Fruit fly (Drosophila melanogaster) whole organism, embryonic: ENCODE measurements around the gene ABCB7.
A peak's percentile ranks its signal among the peaks of the same experiment; 100 is the strongest.

Source experiments
- ATbp ChIP-seq: fragments of 200-800 bp; sonication (Bioruptor generic); optimal IDR thresholded peaks from 2 replicates; lab custom pipeline; 2017; ENCODE audit warnings: missing biosample characterization, mild to moderate bottlenecking, missing genetic modification characterization, missing genetic modification reagents
- Atf3 ChIP-seq: fragments of 200-800 bp; sonication (Bioruptor generic); optimal IDR thresholded peaks from 3 replicates; lab custom pipeline; 2016; ENCODE audit warnings: missing biosample characterization, missing genetic modification characterization
- CG10543 ChIP-seq: fragments of 200-800 bp; sonication (Bioruptor generic); optimal IDR thresholded peaks from 3 replicates; lab custom pipeline; 2017; ENCODE audit warnings: missing biosample characterization, mild to moderate bottlenecking, missing genetic modification characterization, moderate library complexity
- CG11093 ChIP-seq: fragments of 200-800 bp; sonication (Bioruptor generic); IDR thresholded peaks from 3 replicates; pipeline ENCODE4 v1.3.6; 2022; ENCODE audit warnings: missing biosample characterization, missing genetic modification characterization
- CG12219 ChIP-seq: fragments of 200-800 bp; sonication (Bioruptor generic); optimal IDR thresholded peaks from 3 replicates; lab custom pipeline; 2018; ENCODE audit warnings: missing biosample characterization, mild to moderate bottlenecking, missing genetic modification characterization
- CG13287 ChIP-seq: fragments of 200-800 bp; sonication (Bioruptor generic); IDR thresholded peaks from 2 replicates; pipeline ENCODE4 v1.3.6; 2022; ENCODE audit warnings: missing biosample characterization, missing genetic modification characterization; ENCODE audit not compliant: partially characterized antibody
- CG13624 ChIP-seq: fragments of 200-800 bp; sonication (Bioruptor generic); optimal IDR thresholded peaks from 2 replicates; lab custom pipeline; 2016; ENCODE audit warnings: missing biosample characterization, missing genetic modification characterization
- CG14441 ChIP-seq: fragments of 200-800 bp; sonication (Bioruptor generic); IDR thresholded peaks from 2 replicates; pipeline ENCODE4 v1.3.6; 2022; ENCODE audit warnings: missing biosample characterization, missing genetic modification characterization
- CG14710 ChIP-seq: fragments of 200-800 bp; sonication (Bioruptor generic); optimal IDR thresholded peaks from 3 replicates; lab custom pipeline; 2019; ENCODE audit warnings: missing biosample characterization, mild to moderate bottlenecking, missing genetic modification characterization, moderate library complexity
- CG1603 ChIP-seq: fragments of 200-800 bp; sonication (Bioruptor generic); optimal IDR thresholded peaks from 2 replicates; lab custom pipeline; 2019; ENCODE audit warnings: missing biosample characterization, mild to moderate bottlenecking, missing genetic modification characterization, moderate library complexity
- CG17186 ChIP-seq: fragments of 200-800 bp; sonication (Bioruptor generic); optimal IDR thresholded peaks from 3 replicates; lab custom pipeline; 2017; ENCODE audit warnings: missing biosample characterization, missing genetic modification reagents, missing genetic modification characterization
- CG17359 ChIP-seq: fragments of 200-800 bp; sonication (Bioruptor generic); optimal IDR thresholded peaks from 3 replicates; lab custom pipeline; 2018; ENCODE audit warnings: missing biosample characterization, mild to moderate bottlenecking, missing genetic modification characterization, moderate library complexity
- CG17612 ChIP-seq: fragments of 200-800 bp; sonication (Bioruptor generic); IDR thresholded peaks from 2 replicates; pipeline ENCODE4 v1.3.6; 2022; ENCODE audit warnings: missing biosample characterization, missing genetic modification characterization
- CG2678 ChIP-seq: fragments of 200-800 bp; sonication (Bioruptor generic); optimal IDR thresholded peaks from 3 replicates; lab custom pipeline; 2019; ENCODE audit warnings: missing biosample characterization, mild to moderate bottlenecking, missing genetic modification characterization, moderate library complexity
- CG30431 ChIP-seq: fragments of 200-800 bp; sonication (Bioruptor generic); optimal IDR thresholded peaks from 2 replicates; lab custom pipeline; 2017; ENCODE audit warnings: missing biosample characterization, missing genetic modification characterization
- CG4404 ChIP-seq: fragments of 200-800 bp; sonication (Bioruptor generic); IDR thresholded peaks from 2 replicates; pipeline ENCODE4 v1.3.6; 2022; ENCODE audit warnings: missing biosample characterization, missing genetic modification characterization
- CG4730 ChIP-seq: fragments of 200-800 bp; sonication (Bioruptor generic); IDR thresholded peaks from 2 replicates; pipeline ENCODE4 v1.3.6; 2022; ENCODE audit warnings: missing biosample characterization, missing genetic modification characterization
- CG4820 ChIP-seq: fragments of 200-800 bp; sonication (Bioruptor generic); optimal IDR thresholded peaks from 3 replicates; lab custom pipeline; 2016; ENCODE audit warnings: missing biosample characterization, missing genetic modification characterization
- CG5245 ChIP-seq: fragments of 200-800 bp; sonication (Bioruptor generic); optimal IDR thresholded peaks from 3 replicates; lab custom pipeline; 2016; ENCODE audit warnings: missing biosample characterization, missing genetic modification characterization
- CG6689 ChIP-seq: fragments of 200-800 bp; sonication (Bioruptor generic); IDR thresholded peaks from 2 replicates; pipeline ENCODE4 v1.3.6; 2022; ENCODE audit warnings: missing biosample characterization, missing genetic modification characterization
- CG7963 ChIP-seq: fragments of 200-800 bp; sonication (Bioruptor generic); IDR thresholded peaks from 3 replicates; pipeline ENCODE4 v1.3.6; 2022; ENCODE audit warnings: missing biosample characterization, missing genetic modification characterization; ENCODE audit not compliant: partially characterized antibody
- CG8388 ChIP-seq: fragments of 200-800 bp; sonication (Bioruptor generic); optimal IDR thresholded peaks from 2 replicates; lab custom pipeline; 2019; ENCODE audit warnings: missing biosample characterization, mild to moderate bottlenecking, missing genetic modification characterization, moderate library complexity
- CG9817 ChIP-seq: fragments of 200-800 bp; sonication (Bioruptor generic); optimal IDR thresholded peaks from 2 replicates; lab custom pipeline; 2018; ENCODE audit warnings: missing biosample characterization, mild to moderate bottlenecking, missing genetic modification characterization, moderate library complexity
- Doc3 ChIP-seq: fragments of 200-800 bp; sonication (Bioruptor generic); IDR thresholded peaks from 3 replicates; pipeline ENCODE4 v1.3.6; 2022; ENCODE audit warnings: missing biosample characterization, missing genetic modification characterization; ENCODE audit not compliant: partially characterized antibody
- Dp ChIP-seq: fragments of 200-800 bp; sonication (Bioruptor generic); optimal IDR thresholded peaks from 2 replicates; lab custom pipeline; 2018; ENCODE audit warnings: missing biosample characterization, mild to moderate bottlenecking, missing genetic modification characterization, moderate library complexity
- E2f1 ChIP-seq: fragments of 200-800 bp; sonication (Bioruptor generic); IDR thresholded peaks from 2 replicates; pipeline ENCODE4 v1.3.6; 2022; ENCODE audit warnings: missing biosample characterization, missing genetic modification characterization
- Eip74EF ChIP-seq, 2 experiments: fragments of 200-800 bp in 1 of 2; fragments of >200 bp in 1 of 2; sonication (Bioruptor generic) in 1 of 2; optimal IDR thresholded peaks; 2 replicates each; lab custom pipeline; 2017 to 2019; ENCODE audit warnings: missing biosample characterization in 2 of 2, missing genetic modification characterization in 2 of 2, mild to moderate bottlenecking in 1 of 2, moderate library complexity in 1 of 2
- Fer2 ChIP-seq: fragments of 200-800 bp; sonication (Bioruptor generic); optimal IDR thresholded peaks from 2 replicates; lab custom pipeline; 2018; ENCODE audit warnings: missing biosample characterization, mild to moderate bottlenecking, missing genetic modification characterization, moderate library complexity
- Gug ChIP-seq: fragments of 200-800 bp; sonication (Bioruptor generic); IDR thresholded peaks from 4 replicates; pipeline ENCODE4 v1.3.6; 2022; ENCODE audit warnings: missing biosample characterization, missing genetic modification characterization
- H2.0 ChIP-seq: fragments of 200-800 bp; sonication (Bioruptor generic); IDR thresholded peaks from 2 replicates; pipeline ENCODE4 v1.3.6; 2022; ENCODE audit warnings: missing biosample characterization, missing genetic modification characterization
- HLH3B ChIP-seq: fragments of 200-800 bp; sonication (Bioruptor generic); IDR thresholded peaks from 2 replicates; pipeline ENCODE4 v1.3.6; 2022; ENCODE audit warnings: missing biosample characterization, missing genetic modification characterization
- Hey ChIP-seq: fragments of 200-800 bp; sonication (Bioruptor generic); optimal IDR thresholded peaks from 3 replicates; lab custom pipeline; 2018; ENCODE audit warnings: missing biosample characterization, mild to moderate bottlenecking, missing genetic modification characterization
- Hr51 ChIP-seq, 2 experiments: fragments of 200-800 bp; sonication (Bioruptor generic); optimal IDR thresholded peaks; 2 replicates in 1 of 2; 3 replicates in 1 of 2; lab custom pipeline; 2016 to 2018; ENCODE audit warnings: missing biosample characterization in 2 of 2, missing genetic modification characterization in 2 of 2, mild to moderate bottlenecking in 1 of 2, moderate library complexity in 1 of 2
- MBD-R2 ChIP-seq: fragments of 200-800 bp; sonication (Bioruptor generic); IDR thresholded peaks from 2 replicates; pipeline ENCODE4 v1.3.6; 2022; ENCODE audit warnings: missing biosample characterization, missing genetic modification characterization
- Max ChIP-seq: fragments of 200-800 bp; sonication (Bioruptor generic); optimal IDR thresholded peaks from 2 replicates; lab custom pipeline; 2016; ENCODE audit warnings: missing biosample characterization, mild to moderate bottlenecking, missing genetic modification characterization
- Oli ChIP-seq: fragments of 200-800 bp; sonication (Bioruptor generic); optimal IDR thresholded peaks from 2 replicates; lab custom pipeline; 2018; ENCODE audit warnings: missing biosample characterization, mild to moderate bottlenecking, missing genetic modification characterization, moderate library complexity
- Ravus ChIP-seq: fragments of 200-800 bp; sonication (Bioruptor generic); IDR thresholded peaks from 2 replicates; pipeline ENCODE4 v1.3.6; 2022; ENCODE audit warnings: missing biosample characterization, missing genetic modification characterization
- Sox102F ChIP-seq: fragments of 200-800 bp; sonication (Bioruptor generic); optimal IDR thresholded peaks from 2 replicates; lab custom pipeline; 2018; ENCODE audit warnings: missing biosample characterization, mild to moderate bottlenecking, missing genetic modification characterization, moderate library complexity
- Sry-δ ChIP-seq: fragments of 200-800 bp; sonication (Bioruptor generic); optimal IDR thresholded peaks from 2 replicates; lab custom pipeline; 2016; ENCODE audit warnings: missing biosample characterization, missing genetic modification characterization
- Usf ChIP-seq: fragments of 200-800 bp; sonication (Bioruptor generic); optimal IDR thresholded peaks from 2 replicates; lab custom pipeline; 2017; ENCODE audit warnings: missing genotype, missing biosample characterization, missing genetic modification characterization
- bowl ChIP-seq: fragments of 200-800 bp; sonication (Bioruptor generic); IDR thresholded peaks from 2 replicates; pipeline ENCODE4 v1.3.6; 2022; ENCODE audit warnings: missing biosample characterization, missing genetic modification characterization
- corto ChIP-seq: fragments of 200-800 bp; sonication (Bioruptor generic); optimal IDR thresholded peaks from 2 replicates; lab custom pipeline; 2016; ENCODE audit warnings: missing biosample characterization, mild to moderate bottlenecking, missing genetic modification characterization, moderate library complexity
- gce ChIP-seq: fragments of 200-800 bp; sonication (Bioruptor generic); IDR thresholded peaks from 3 replicates; pipeline ENCODE4 v1.3.6; 2022; ENCODE audit warnings: missing biosample characterization, missing genetic modification characterization
- ham ChIP-seq: fragments of 200-800 bp; sonication (Bioruptor generic); IDR thresholded peaks from 2 replicates; pipeline ENCODE4 v1.3.6; 2022; ENCODE audit warnings: missing biosample characterization, missing genetic modification characterization
- kah ChIP-seq: fragments of 200-800 bp; sonication (Bioruptor generic); optimal IDR thresholded peaks from 2 replicates; lab custom pipeline; 2018; ENCODE audit warnings: missing biosample characterization, mild to moderate bottlenecking, missing genetic modification characterization
- lbe ChIP-seq: fragments of 200-800 bp; sonication (Bioruptor generic); optimal IDR thresholded peaks from 2 replicates; lab custom pipeline; 2016; ENCODE audit warnings: missing biosample characterization, mild to moderate bottlenecking, missing genetic modification characterization
- row ChIP-seq: fragments of 200-800 bp; sonication (Bioruptor generic); IDR thresholded peaks from 3 replicates; pipeline ENCODE4 v1.3.6; 2022; ENCODE audit warnings: missing biosample characterization, missing genetic modification characterization
- sens ChIP-seq: fragments of 200-800 bp; sonication (Bioruptor generic); peaks from one replicate; lab custom pipeline; 2016; ENCODE audit warnings: missing biosample characterization, missing genetic modification characterization
- tgo ChIP-seq: fragments of 200-800 bp; sonication (Bioruptor generic); IDR thresholded peaks from 3 replicates; pipeline ENCODE4 v1.3.6; 2022; ENCODE audit warnings: missing biosample characterization, missing genetic modification characterization
- vvl ChIP-seq: fragments of 200-800 bp; sonication (Bioruptor generic); IDR thresholded peaks from 2 replicates; pipeline ENCODE4 v1.3.6; 2022; ENCODE audit warnings: missing biosample characterization, missing genetic modification characterization

ABCB7 gene

dm6 chr3L:1584781-1585180 lies 33.4 kb upstream of the ABCB7 start (continued):
- no peak for TF ChIP-seq Hr51 (GFP tag; optimal IDR thresholded peaks at IDR 0.05; lab: Kevin White, UChicago)
- TF ChIP-seq CG12219 = no peak
- TF ChIP-seq CG4730 = 0 out of 2 replicates have a peak, but pooled peaks have one; percentile 18
- TF ChIP-seq Oli (tag; lab: Kevin White, UChicago) = no peak
- peak; percentile 27; the same call in 2 of the 3 replicates for TF ChIP-seq tgo (GFP tag; lab: Robert Waterston, UW)
- peak; percentile 72 for TF ChIP-seq corto (GFP tag; lab: Kevin White, UChicago)
- TF ChIP-seq CG8388 = no peak
- no peak for TF ChIP-seq bowl (GFP tag; lab: Robert Waterston, UW)
- no peak for TF ChIP-seq CG10543 (GFP tag; lab: Kevin White, UChicago)
- TF ChIP-seq sens = peak; percentile 67
- no peak for TF ChIP-seq CG9817 (tag; lab: Kevin White, UChicago)
- TF ChIP-seq ham (GFP tag; lab: Robert Waterston, UW) = no peak
- peak; percentile 65 for TF ChIP-seq CG6689 (GFP tag; lab: Robert Waterston, UW)
- TF ChIP-seq Eip74EF (GFP tag; optimal IDR thresholded peaks at IDR 0.05; lab: Kevin White, UChicago) = no peak
- peak; percentile 28 for TF ChIP-seq Sox102F (GFP tag; lab: Kevin White, UChicago)
- no peak for TF ChIP-seq CG17186 (GFP tag; lab: Kevin White, UChicago)
- no peak for TF ChIP-seq Atf3
- TF ChIP-seq CG14441 (GFP tag; lab: Robert Waterston, UW) = 0 out of 2 replicates have a peak, but pooled peaks have one; percentile 25
- no peak for TF ChIP-seq CG14710 (tag; lab: Kevin White, UChicago)
- TF ChIP-seq CG7963 (GFP tag; lab: Robert Waterston, UW) = no peak
- peak; percentile 18 for TF ChIP-seq CG5245
- TF ChIP-seq E2f1 = no peak
- 0 out of 3 replicates have a peak, but pooled peaks have one; percentile 6 for TF ChIP-seq gce (GFP tag; lab: Robert Waterston, UW)
- TF ChIP-seq Sry-δ (GFP tag; lab: Kevin White, UChicago) = no peak
- peak; percentile 34 for TF ChIP-seq lbe (GFP tag; lab: Kevin White, UChicago)
- TF ChIP-seq Gug = peak; percentile 21; the same call in 1 of the 4 replicates
- TF ChIP-seq Doc3 (GFP tag; lab: Robert Waterston, UW) = no peak
- TF ChIP-seq Fer2 (tag; lab: Kevin White, UChicago) = no peak
- TF ChIP-seq CG30431 (GFP tag; lab: Kevin White, UChicago) = no peak
- no peak for TF ChIP-seq Max (GFP tag; lab: Kevin White, UChicago)
- no peak for TF ChIP-seq CG13287 (GFP tag; lab: Robert Waterston, UW)
- peak; percentile 45; the same call in 1 of the 2 replicates for TF ChIP-seq HLH3B (GFP tag; lab: Robert Waterston, UW)
- TF ChIP-seq vvl (GFP tag; lab: Robert Waterston, UW) = peak; percentile 63
- TF ChIP-seq Dp (GFP tag; lab: Kevin White, UChicago) = no peak
- TF ChIP-seq MBD-R2 = no peak
- 0 out of 2 replicates have a peak, but pooled peaks have one; percentile 18 for TF ChIP-seq CG4404 (GFP tag; lab: Robert Waterston, UW)
- no peak for TF ChIP-seq CG11093 (GFP tag; lab: Robert Waterston, UW)
- TF ChIP-seq CG17359 (tag; lab: Kevin White, UChicago) = peak; percentile 56
- no peak for TF ChIP-seq Hey (tag; lab: Kevin White, UChicago)
- TF ChIP-seq Ravus (GFP tag; lab: Robert Waterston, UW) = no peak
- TF ChIP-seq Usf (GFP tag; lab: Kevin White, UChicago) = no peak
- TF ChIP-seq CG2678 (tag; lab: Kevin White, UChicago) = peak; percentile 28
- TF ChIP-seq CG1603 (tag; lab: Kevin White, UChicago) = peak; percentile 13
- TF ChIP-seq CG4820 (GFP tag; lab: Kevin White, UChicago) = peak; percentile 18
- no peak for TF ChIP-seq ATbp (GFP tag; lab: Kevin White, UChicago)
- no peak for TF ChIP-seq CG13624
- 0 out of 3 replicates have a peak, but pooled peaks have one; percentile 26 for TF ChIP-seq row (GFP tag; lab: Robert Waterston, UW)
- TF ChIP-seq H2.0 (GFP tag; lab: Robert Waterston, UW) = no peak
- no peak for TF ChIP-seq kah (GFP tag; lab: Kevin White, UChicago)
- TF ChIP-seq CG17612 = no peak
